Fruit fly (Drosophila melanogaster) whole organism, embryonic: Measurements from ENCODE around the gene CG31076.

Experiments
- Bdp1 ChIP-seq: fragments of 200-800 bp; sonication (Bioruptor generic); optimal IDR thresholded peaks from 3 replicates; lab custom pipeline; 2016; ENCODE audit warnings: missing biosample characterization, missing genetic modification characterization
- Blimp-1 ChIP-seq: fragments of 200-800 bp; sonication (Bioruptor generic); optimal IDR thresholded peaks from 3 replicates; lab custom pipeline; 2018; ENCODE audit warnings: missing biosample characterization, missing genetic modification characterization, mild to moderate bottlenecking, moderate library complexity, missing genetic modification reagents
- CG10209 ChIP-seq: fragments of 200-800 bp; sonication (Bioruptor generic); optimal IDR thresholded peaks from 3 replicates; lab custom pipeline; 2017; ENCODE audit warnings: missing biosample characterization, mild to moderate bottlenecking, missing genetic modification characterization, missing genetic modification reagents
- CG10321 ChIP-seq: fragments of 200-800 bp; sonication (Bioruptor generic); IDR thresholded peaks from 2 replicates; pipeline ENCODE4 v1.3.6; 2022; ENCODE audit warnings: missing biosample characterization, missing genetic modification characterization
- CG11456 ChIP-seq: fragments of 200-800 bp; sonication (Bioruptor generic); IDR thresholded peaks from 3 replicates; pipeline ENCODE4 v1.3.6; 2022; ENCODE audit warnings: missing biosample characterization, missing genetic modification characterization
- CG11696 ChIP-seq: fragments of 200-800 bp; sonication (Bioruptor generic); IDR thresholded peaks from 2 replicates; pipeline ENCODE4 v1.3.6; 2022; ENCODE audit warnings: missing biosample characterization, missing genetic modification characterization
- CG12104 ChIP-seq: fragments of 200-800 bp; sonication (Bioruptor generic); optimal IDR thresholded peaks from 3 replicates; lab custom pipeline; 2016; ENCODE audit warnings: missing biosample characterization, missing genetic modification characterization
- CG13424 ChIP-seq: fragments of 200-800 bp; sonication (Bioruptor generic); optimal IDR thresholded peaks from 2 replicates; lab custom pipeline; 2019; ENCODE audit warnings: missing biosample characterization, mild to moderate bottlenecking, missing genetic modification characterization, moderate library complexity
- CG14014 ChIP-seq: fragments of 200-800 bp; sonication (Bioruptor generic); IDR thresholded peaks from 2 replicates; pipeline ENCODE4 v1.3.6; 2022; ENCODE audit warnings: missing biosample characterization, missing genetic modification characterization
- CG15073 ChIP-seq: fragments of 200-800 bp; sonication (Bioruptor generic); optimal IDR thresholded peaks from 2 replicates; lab custom pipeline; 2016; ENCODE audit warnings: missing biosample characterization, missing genetic modification characterization
- CG15479 ChIP-seq: fragments of 200-800 bp; sonication (Bioruptor generic); optimal IDR thresholded peaks from 3 replicates; lab custom pipeline; 2019; ENCODE audit warnings: missing biosample characterization, mild to moderate bottlenecking, missing genetic modification characterization, moderate library complexity
- CG15696 ChIP-seq: fragments of 200-800 bp; sonication (Bioruptor generic); optimal IDR thresholded peaks from 2 replicates; lab custom pipeline; 2019; ENCODE audit warnings: missing biosample characterization, mild to moderate bottlenecking, missing genetic modification characterization, moderate library complexity
- CG2116 ChIP-seq: fragments of 200-800 bp; sonication (Bioruptor generic); optimal IDR thresholded peaks from 3 replicates; lab custom pipeline; 2018; ENCODE audit warnings: missing biosample characterization, mild to moderate bottlenecking, missing genetic modification characterization
- CG2120 ChIP-seq: fragments of 200-800 bp; sonication (Bioruptor generic); optimal IDR thresholded peaks from 3 replicates; lab custom pipeline; 2016; ENCODE audit warnings: missing biosample characterization, missing genetic modification characterization
- CG31224 ChIP-seq: fragments of 200-800 bp; sonication (Bioruptor generic); IDR thresholded peaks from 2 replicates; pipeline ENCODE4 v1.3.6; 2022; ENCODE audit warnings: missing biosample characterization, missing genetic modification characterization
- CG31441 ChIP-seq: fragments of 200-800 bp; sonication (Bioruptor generic); IDR thresholded peaks from 2 replicates; pipeline ENCODE4 v1.3.6; 2022; ENCODE audit warnings: missing biosample characterization, missing genetic modification characterization
- CG34376 ChIP-seq: fragments of 200-800 bp; sonication (Bioruptor generic); optimal IDR thresholded peaks from 2 replicates; lab custom pipeline; 2018; ENCODE audit warnings: missing biosample characterization, mild to moderate bottlenecking, missing genetic modification characterization
- CG4617 ChIP-seq: fragments of 200-800 bp; sonication (Bioruptor generic); optimal IDR thresholded peaks from 3 replicates; lab custom pipeline; 2016; ENCODE audit warnings: missing biosample characterization, missing genetic modification characterization, borderline replicate concordance
- CG5245 ChIP-seq: fragments of 200-800 bp; sonication (Bioruptor generic); optimal IDR thresholded peaks from 3 replicates; lab custom pipeline; 2016; ENCODE audit warnings: missing biosample characterization, missing genetic modification characterization
- CG6654 ChIP-seq: fragments of 200-800 bp; sonication (Bioruptor generic); optimal IDR thresholded peaks from 2 replicates; lab custom pipeline; 2017; ENCODE audit warnings: missing biosample characterization, mild to moderate bottlenecking, missing genetic modification characterization
- CG7556 ChIP-seq: fragments of 200-800 bp; sonication (Bioruptor generic); optimal IDR thresholded peaks from 2 replicates; lab custom pipeline; 2017; ENCODE audit warnings: missing biosample characterization, mild to moderate bottlenecking, missing genetic modification characterization
- CG8089 ChIP-seq: fragments of 200-800 bp; sonication (Bioruptor generic); optimal IDR thresholded peaks from 3 replicates; lab custom pipeline; 2016; ENCODE audit warnings: missing biosample characterization, missing genetic modification characterization
- CG9437 ChIP-seq: fragments of 200-800 bp; sonication (Bioruptor generic); optimal IDR thresholded peaks from 2 replicates; lab custom pipeline; 2018; ENCODE audit warnings: missing biosample characterization, mild to moderate bottlenecking, missing genetic modification characterization
- CG9609 ChIP-seq: fragments of 200-800 bp; sonication (Bioruptor generic); optimal IDR thresholded peaks from 3 replicates; lab custom pipeline; 2016; ENCODE audit warnings: missing biosample characterization, missing genetic modification characterization
- D ChIP-seq, 2 experiments: fragments of 200-800 bp in 1 of 2; fragments of >200 bp in 1 of 2; sonication (Bioruptor generic) in 1 of 2; optimal IDR thresholded peaks; 2 replicates in 1 of 2; 3 replicates in 1 of 2; lab custom pipeline; 2017; ENCODE audit warnings: mild to moderate bottlenecking in 1 of 2, missing biosample characterization in 1 of 2, missing genetic modification characterization in 1 of 2, missing genetic modification reagents in 1 of 2
- Dek ChIP-seq: fragments of 200-800 bp; sonication (Bioruptor generic); optimal IDR thresholded peaks from 3 replicates; lab custom pipeline; 2019; ENCODE audit warnings: missing biosample characterization, mild to moderate bottlenecking, missing genetic modification characterization, moderate library complexity
- Dref ChIP-seq: fragments of 200-800 bp; sonication (Bioruptor generic); IDR thresholded peaks from 2 replicates; pipeline ENCODE4 v1.3.6; 2022; ENCODE audit warnings: missing biosample characterization, missing genetic modification characterization
- Elba2 ChIP-seq: fragments of 200-800 bp; sonication (Bioruptor generic); optimal IDR thresholded peaks from 3 replicates; lab custom pipeline; 2016; ENCODE audit warnings: missing biosample characterization, missing genetic modification characterization
- HLH4C ChIP-seq: fragments of 200-800 bp; sonication (Bioruptor generic); IDR thresholded peaks from 3 replicates; pipeline ENCODE4 v1.3.6; 2022; ENCODE audit warnings: missing biosample characterization, missing genetic modification characterization; ENCODE audit not compliant: partially characterized antibody
- Hand ChIP-seq: fragments of 200-800 bp; sonication (Bioruptor generic); optimal IDR thresholded peaks from 2 replicates; lab custom pipeline; 2017; ENCODE audit warnings: mild to moderate bottlenecking, missing biosample characterization, missing genetic modification reagents, missing genetic modification characterization
- Hr51 ChIP-seq, 2 experiments: fragments of 200-800 bp; sonication (Bioruptor generic); optimal IDR thresholded peaks; 2 replicates in 1 of 2; 3 replicates in 1 of 2; lab custom pipeline; 2016 to 2018; ENCODE audit warnings: missing biosample characterization in 2 of 2, missing genetic modification characterization in 2 of 2, mild to moderate bottlenecking in 1 of 2, moderate library complexity in 1 of 2
- MESR4 ChIP-seq: fragments of 200-800 bp; sonication (Bioruptor generic); optimal IDR thresholded peaks from 2 replicates; lab custom pipeline; 2018; ENCODE audit warnings: missing biosample characterization, mild to moderate bottlenecking, missing genetic modification characterization, moderate library complexity
- Nf-YB ChIP-seq: fragments of 200-800 bp; sonication (Bioruptor generic); optimal IDR thresholded peaks from 3 replicates; lab custom pipeline; 2019; ENCODE audit warnings: missing biosample characterization, mild to moderate bottlenecking, missing genetic modification characterization, moderate library complexity
- Pdp1 ChIP-seq, 2 experiments: fragments of 200-800 bp; sonication (Bioruptor generic); optimal IDR thresholded peaks; 3 replicates each; lab custom pipeline; 2016; ENCODE audit warnings: missing biosample characterization in 2 of 2, missing genetic modification characterization in 2 of 2, mild to moderate bottlenecking in 1 of 2, moderate library complexity in 1 of 2
- Poxn ChIP-seq: fragments of 200-800 bp; sonication (Bioruptor generic); IDR thresholded peaks from 2 replicates; pipeline ENCODE4 v1.3.6; 2022; ENCODE audit warnings: missing biosample characterization, missing genetic modification characterization
- Ptx1 ChIP-seq: fragments of 200-800 bp; sonication (Bioruptor generic); IDR thresholded peaks from 2 replicates; pipeline ENCODE4 v1.3.6; 2022; ENCODE audit warnings: missing biosample characterization, missing genetic modification characterization
- TFAM ChIP-seq: fragments of 200-800 bp; sonication (Bioruptor generic); optimal IDR thresholded peaks from 2 replicates; lab custom pipeline; 2017; ENCODE audit warnings: missing biosample characterization, missing genetic modification characterization, inconsistent platforms
- Usf ChIP-seq: fragments of 200-800 bp; sonication (Bioruptor generic); optimal IDR thresholded peaks from 2 replicates; lab custom pipeline; 2017; ENCODE audit warnings: missing genotype, missing biosample characterization, missing genetic modification characterization
- abd-A ChIP-seq: fragments of 200-800 bp; sonication (Bioruptor generic); optimal IDR thresholded peaks from 3 replicates; lab custom pipeline; 2019; ENCODE audit warnings: missing biosample characterization, mild to moderate bottlenecking, missing genetic modification characterization, moderate library complexity
- dpn ChIP-seq, 2 experiments: fragments of 200-800 bp; sonication (Bioruptor generic); optimal IDR thresholded peaks; 3 replicates each; lab custom pipeline; 2016; ENCODE audit warnings: missing biosample characterization in 2 of 2, missing genetic modification characterization in 2 of 2
- esg ChIP-seq: fragments of 200-800 bp; sonication (Bioruptor generic); conservative IDR thresholded peaks from 2 replicates; pipeline ENCODE4 v1.3.6; 2022; ENCODE audit warnings: missing biosample characterization, missing genetic modification characterization
- fd102C ChIP-seq: fragments of 200-800 bp; sonication (Bioruptor generic); optimal IDR thresholded peaks from 2 replicates; lab custom pipeline; 2018; ENCODE audit warnings: missing biosample characterization, mild to moderate bottlenecking, missing genetic modification characterization, moderate library complexity
- hbn ChIP-seq: fragments of 200-800 bp; sonication (Bioruptor generic); IDR thresholded peaks from 2 replicates; pipeline ENCODE4 v1.3.6; 2022; ENCODE audit warnings: missing biosample characterization, missing genetic modification characterization; ENCODE audit not compliant: partially characterized antibody
- kni ChIP-seq: fragments of 200-800 bp; sonication (Bioruptor generic); optimal IDR thresholded peaks from 3 replicates; lab custom pipeline; 2017; ENCODE audit warnings: mild to moderate bottlenecking, missing biosample characterization, missing genetic modification reagents, missing genetic modification characterization
- nom ChIP-seq: fragments of 200-800 bp; sonication (Bioruptor generic); optimal IDR thresholded peaks from 2 replicates; lab custom pipeline; 2017; ENCODE audit warnings: missing biosample characterization, missing genetic modification characterization, mild to moderate bottlenecking, moderate library complexity, missing genetic modification reagents
- pb ChIP-seq: fragments of 200-800 bp; sonication (Bioruptor generic); optimal IDR thresholded peaks from 3 replicates; lab custom pipeline; 2016; ENCODE audit warnings: missing biosample characterization, missing genetic modification characterization
- pho ChIP-seq: fragments of 200-800 bp; sonication (Bioruptor generic); optimal IDR thresholded peaks from 2 replicates; lab custom pipeline; 2016; ENCODE audit warnings: missing biosample characterization, missing genetic modification characterization
- sima ChIP-seq: fragments of 200-800 bp; sonication (Bioruptor generic); optimal IDR thresholded peaks from 2 replicates; lab custom pipeline; 2016; ENCODE audit warnings: missing biosample characterization, missing genetic modification characterization
- sna ChIP-seq: fragments of 200-800 bp; sonication (Bioruptor generic); IDR thresholded peaks from 2 replicates; pipeline ENCODE4 v1.3.6; 2022; ENCODE audit warnings: missing biosample characterization, missing genetic modification characterization; ENCODE audit not compliant: partially characterized antibody
- vfl ChIP-seq: fragments of 200-800 bp; sonication (Bioruptor generic); optimal IDR thresholded peaks from 2 replicates; lab custom pipeline; 2016; ENCODE audit warnings: missing biosample characterization, missing genetic modification characterization

The CG31076 gene

dm6 chr3R:26953478-26953874 lies 36.2 kb downstream of the CG31076 start (continued):
- TF ChIP-seq HLH4C (GFP tag; lab: Robert Waterston, UW): no peak
- TF ChIP-seq CG9609 (GFP tag; lab: Kevin White, UChicago): peak; percentile 15
- no peak for TF ChIP-seq CG5245 (GFP tag; lab: Kevin White, UChicago)
- peak in 1 of 2 experiments; percentile 49 for TF ChIP-seq dpn (GFP tag; optimal IDR thresholded peaks at IDR 0.05; lab: Kevin White, UChicago)
- no peak for TF ChIP-seq CG31441
- TF ChIP-seq Hand (GFP tag; lab: Kevin White, UChicago): no peak
- no peak for TF ChIP-seq CG15073
- TF ChIP-seq CG2116 (GFP tag; lab: Kevin White, UChicago): no peak
- TF ChIP-seq CG11696 (GFP tag; lab: Robert Waterston, UW): no peak
- TF ChIP-seq hbn (GFP tag; lab: Robert Waterston, UW): no peak
- peak; percentile 2 for TF ChIP-seq CG10209 (GFP tag; lab: Kevin White, UChicago)
- TF ChIP-seq CG14014 (GFP tag; lab: Robert Waterston, UW): no peak
- TF ChIP-seq CG7556 (GFP tag; lab: Kevin White, UChicago): no peak
- no peak for TF ChIP-seq Dek (tag; lab: Kevin White, UChicago)
- no peak for TF ChIP-seq D (optimal IDR thresholded peaks at IDR 0.05; lab: Kevin White, UChicago)
- TF ChIP-seq D (GFP tag; optimal IDR thresholded peaks at IDR 0.05; lab: Kevin White, UChicago): no peak
- no peak for TF ChIP-seq CG15696 (tag; lab: Kevin White, UChicago)
- no peak for TF ChIP-seq kni (GFP tag; lab: Kevin White, UChicago)
- no peak for TF ChIP-seq Ptx1
- no peak for TF ChIP-seq Elba2 (GFP tag; lab: Kevin White, UChicago)
- no peak for TF ChIP-seq Dref (GFP tag; lab: Robert Waterston, UW)
- TF ChIP-seq CG15479 (GFP tag; lab: Kevin White, UChicago): no peak
- TF ChIP-seq CG34376 (GFP tag; lab: Kevin White, UChicago): no peak
- no peak for TF ChIP-seq fd102C (GFP tag; lab: Kevin White, UChicago)
- no peak for TF ChIP-seq CG4617 (GFP tag; lab: Kevin White, UChicago)
- TF ChIP-seq pho: peak; percentile 64
- TF ChIP-seq CG13424 (tag; lab: Kevin White, UChicago): no peak
- TF ChIP-seq CG10321 (GFP tag; lab: Robert Waterston, UW): no peak
- TF ChIP-seq CG2120: peak; percentile 62
- TF ChIP-seq pb (GFP tag; lab: Kevin White, UChicago): no peak
- no peak for TF ChIP-seq esg (GFP tag; lab: Robert Waterston, UW)
- TF ChIP-seq CG12104 (GFP tag; lab: Kevin White, UChicago): no peak
- no peak for TF ChIP-seq abd-A
- no peak for TF ChIP-seq sima (GFP tag; lab: Kevin White, UChicago)
- no peak for TF ChIP-seq vfl (GFP tag; lab: Kevin White, UChicago)
- no peak for TF ChIP-seq Nf-YB (GFP tag; lab: Kevin White, UChicago)
- TF ChIP-seq nom (GFP tag; lab: Kevin White, UChicago): no peak
- no peak for TF ChIP-seq CG9437 (GFP tag; lab: Kevin White, UChicago)
- no peak for TF ChIP-seq Blimp-1 (GFP tag; lab: Kevin White, UChicago)
- TF ChIP-seq CG6654 (GFP tag; lab: Kevin White, UChicago): no peak
- peak in 1 of 2 experiments; percentile 22 for TF ChIP-seq Pdp1 (GFP tag; optimal IDR thresholded peaks at IDR 0.05; lab: Kevin White, UChicago)
- peak in 1 of 2 experiments; percentile 39 for TF ChIP-seq Hr51 (GFP tag; optimal IDR thresholded peaks at IDR 0.05; lab: Kevin White, UChicago)
- no peak for TF ChIP-seq Poxn (GFP tag; lab: Robert Waterston, UW)
- TF ChIP-seq Bdp1 (GFP tag; lab: Kevin White, UChicago): no peak
- TF ChIP-seq Usf: no peak
- TF ChIP-seq CG31224: no peak
- TF ChIP-seq CG11456: no peak
- no peak for TF ChIP-seq TFAM (GFP tag; lab: Kevin White, UChicago)
- TF ChIP-seq MESR4 (GFP tag; lab: Kevin White, UChicago): no peak
- no peak for TF ChIP-seq sna (GFP tag; lab: Robert Waterston, UW)
- no peak for TF ChIP-seq CG8089
